Fruit fly (Drosophila melanogaster): ENCODE results near the gene Ctr1C.

dm6 chr3R:30946352-30946751 lies 17.8 kb downstream of the Ctr1C start:
- TF ChIP-seq EcR (GFP tag; optimal IDR thresholded peaks at IDR 0.05): no peak
- no peak for TF ChIP-seq CG8478 (optimal IDR thresholded peaks at IDR 0.05)
- no peak for TF ChIP-seq Dll (optimal IDR thresholded peaks at IDR 0.05)
- no peak for TF ChIP-seq psq (optimal IDR thresholded peaks at IDR 0.05)
- no peak for TF ChIP-seq pan (optimal IDR thresholded peaks at IDR 0.05)
- no peak for TF ChIP-seq usp (GFP tag; optimal IDR thresholded peaks at IDR 0.05)

Data from whole organism.